Worm (Caenorhabditis elegans): ENCODE data around the gene fbxa-148.
A peak's percentile ranks its signal among the peaks of the same experiment; 100 is the strongest.

The fbxa-148 gene

ce11 chrV:16951504-16951903 is 12.7 kb downstream of the fbxa-148 start, which contains the start of gene clec-238:
Gene clec-238, plus strand, starts transcription at chrV:16951804.
- TF ChIP-seq ceh-16 (tag; optimal IDR thresholded peaks at IDR 0.05) (no peak), nhr-237 (tag; optimal IDR thresholded peaks at IDR 0.05) (no peak), zag-1 (tag; optimal IDR thresholded peaks at IDR 0.05) (no peak), nhr-43 (tag; optimal IDR thresholded peaks at IDR 0.05; ENCODE audit: poor library complexity, severe bottlenecking) (no peak), egl-27 (tag; optimal IDR thresholded peaks at IDR 0.05) (no peak), eor-1 (tag; optimal IDR thresholded peaks at IDR 0.05) (no peak), aly-2 (tag; optimal IDR thresholded peaks at IDR 0.05) (no peak), nhr-23 (tag; optimal IDR thresholded peaks at IDR 0.05) (no peak), elt-2 (tag; optimal IDR thresholded peaks at IDR 0.05) (no peak), unc-39 (tag; optimal IDR thresholded peaks at IDR 0.05) (no peak), pqm-1 (tag; optimal IDR thresholded peaks at IDR 0.05) (no peak), ztf-4 (tag; optimal IDR thresholded peaks at IDR 0.05) (no peak), mml-1 (tag; optimal IDR thresholded peaks at IDR 0.05) (no peak), ceh-82 (tag; optimal IDR thresholded peaks at IDR 0.05) (no peak), lin-39 (tag; optimal IDR thresholded peaks at IDR 0.05) (no peak), fkh-2 (tag; optimal IDR thresholded peaks at IDR 0.05) (no peak)

DNA sequence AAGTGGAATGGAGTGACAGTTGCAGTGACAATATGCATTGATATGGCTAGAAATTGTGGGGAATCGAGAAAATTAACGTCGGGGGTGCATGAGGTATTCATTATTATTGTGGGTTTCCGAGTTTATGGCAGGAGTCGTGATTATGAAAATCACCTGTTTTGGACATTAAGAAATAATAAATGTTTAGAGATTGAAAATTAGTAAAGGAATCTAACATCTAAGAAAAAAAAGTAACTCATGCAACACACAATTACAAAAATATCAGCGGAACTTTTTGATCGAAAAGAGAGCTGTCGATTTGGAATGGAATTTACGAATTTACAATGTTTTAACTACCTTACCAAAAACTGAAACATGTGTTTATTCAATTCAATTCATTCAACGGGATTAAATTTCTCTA is 15.9 kb downstream of the fbxa-148 start, which contains the start of gene srh-206:
TSS of gene srh-206 (minus strand) at position 101 of the 400 bp plus-strand sequence.
- TF ChIP-seq elt-2 (tag; optimal IDR thresholded peaks at IDR 0.05) (no peak), eor-1 (tag; optimal IDR thresholded peaks at IDR 0.05) (no peak), fos-1 (tag; optimal IDR thresholded peaks at IDR 0.05) (no peak), zag-1 (tag; optimal IDR thresholded peaks at IDR 0.05) (no peak), nhr-77 (tag; optimal IDR thresholded peaks at IDR 0.05) (no peak), pqm-1 (tag; optimal IDR thresholded peaks at IDR 0.05) (no peak)

- no peak for TF ChIP-seq nhr-76 (tag; optimal IDR thresholded peaks at IDR 0.05)
- no peak for TF ChIP-seq nhr-23 (tag; optimal IDR thresholded peaks at IDR 0.05)
- TF ChIP-seq eor-1 (tag; optimal IDR thresholded peaks at IDR 0.05) = no peak
- no peak for TF ChIP-seq egl-5 (tag; optimal IDR thresholded peaks at IDR 0.05)
- TF ChIP-seq fkh-2 (tag; optimal IDR thresholded peaks at IDR 0.05) = no peak
- TF ChIP-seq nhr-67 (tag; optimal IDR thresholded peaks at IDR 0.05) = no peak
- TF ChIP-seq sea-2 (GFP tag; optimal IDR thresholded peaks at IDR 0.05) = no peak
- no peak for TF ChIP-seq pqm-1 (tag; optimal IDR thresholded peaks at IDR 0.05)
- no peak for TF ChIP-seq hmg-11 (tag; optimal IDR thresholded peaks at IDR 0.05)
Measured at ce11 chrV:16956229-16956628, 17.4 kb downstream of the fbxa-148 start, which contains the start of gene clec-239. Gene clec-239, plus strand, starts transcription at chrV:16956529.

DNA sequence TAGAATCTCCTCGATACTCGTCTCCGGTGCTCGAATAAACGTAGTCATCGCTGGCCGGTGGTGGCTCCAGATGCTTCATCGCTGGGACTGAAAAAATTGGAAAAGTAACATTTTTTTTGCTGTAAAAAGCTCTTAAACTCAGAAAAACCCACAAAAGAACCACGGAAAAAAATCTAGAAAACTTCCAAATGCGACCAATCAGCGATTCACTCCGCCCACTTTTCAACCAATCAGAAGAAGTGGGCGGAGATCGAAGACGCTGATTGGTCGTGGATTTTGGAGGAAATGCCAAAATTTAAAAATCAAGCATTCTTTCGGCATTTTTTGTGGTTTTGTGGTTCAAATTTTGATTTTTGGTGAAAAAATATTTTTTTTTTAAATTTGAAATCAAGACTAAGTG is 20.1 kb downstream of the fbxa-148 start:
- TF ChIP-seq nhr-43 (tag; optimal IDR thresholded peaks at IDR 0.05; ENCODE audit: poor library complexity, severe bottlenecking) (no peak), nhr-77 (tag; optimal IDR thresholded peaks at IDR 0.05) (no peak), nfya-1 (tag; optimal IDR thresholded peaks at IDR 0.05; ENCODE audit: insufficient read depth) (peak; percentile 93), nhr-237 (tag; optimal IDR thresholded peaks at IDR 0.05) (no peak), lin-39 (tag; optimal IDR thresholded peaks at IDR 0.05) (no peak), ama-1 (optimal IDR thresholded peaks at IDR 0.05) (no peak), skn-1 (tag; optimal IDR thresholded peaks at IDR 0.05) (peak; percentile 15), lsy-12 (tag; optimal IDR thresholded peaks at IDR 0.05) (no peak), zag-1 (tag; optimal IDR thresholded peaks at IDR 0.05) (no peak), elt-1 (tag; optimal IDR thresholded peaks at IDR 0.05) (no peak), nhr-23 (tag; optimal IDR thresholded peaks at IDR 0.05) (no peak), nhr-67 (tag; optimal IDR thresholded peaks at IDR 0.05) (no peak)

DNA sequence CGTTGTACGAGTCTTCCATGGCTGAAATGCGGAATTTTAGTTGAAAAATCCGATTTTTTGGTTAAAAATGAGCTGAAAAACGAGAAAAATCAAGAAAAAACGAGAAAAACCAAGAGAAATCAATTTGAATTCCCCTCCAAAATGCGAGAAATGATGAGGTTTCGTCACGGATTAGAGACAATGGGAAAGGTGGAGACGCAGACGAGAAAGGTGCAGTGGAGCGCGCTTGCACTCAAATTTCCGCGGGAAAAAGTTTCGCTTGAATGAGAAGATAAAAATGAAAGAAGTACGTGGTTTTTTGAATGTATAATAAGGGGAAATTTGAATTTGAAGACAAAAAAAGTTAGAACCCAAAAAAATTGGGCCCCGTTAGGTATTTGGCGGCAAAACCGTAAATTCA is 26.8 kb downstream of the fbxa-148 start, which contains the start of gene efl-1:
TSS of gene efl-1 (minus strand) at position 21 of the 400 bp plus-strand sequence.
- no peak for TF ChIP-seq unc-39 (tag; optimal IDR thresholded peaks at IDR 0.05)
- peak; percentile 93 for TF ChIP-seq skn-1 (tag; optimal IDR thresholded peaks at IDR 0.05)
- TF ChIP-seq elt-3 (tag; optimal IDR thresholded peaks at IDR 0.05) = no peak
- peak; percentile 83 for TF ChIP-seq fkh-10 (GFP tag; optimal IDR thresholded peaks at IDR 0.05)
- peak; percentile 78 for TF ChIP-seq pqm-1 (tag; optimal IDR thresholded peaks at IDR 0.05)
- no peak for TF ChIP-seq aly-2 (tag; optimal IDR thresholded peaks at IDR 0.05)
- peak; percentile 92 for TF ChIP-seq lin-39 (tag; optimal IDR thresholded peaks at IDR 0.05)
- TF ChIP-seq tbx-2 (tag; optimal IDR thresholded peaks at IDR 0.05) = peak; percentile 64
- TF ChIP-seq daf-12 (tag; optimal IDR thresholded peaks at IDR 0.05) = no peak
- TF ChIP-seq hmg-11 (tag; optimal IDR thresholded peaks at IDR 0.05) = peak; percentile 50
- peak; percentile 63 for TF ChIP-seq ama-1 (optimal IDR thresholded peaks at IDR 0.05)
- TF ChIP-seq elt-2 (tag; optimal IDR thresholded peaks at IDR 0.05) = peak; percentile 64
- peak; percentile 85 for TF ChIP-seq ceh-82 (tag; optimal IDR thresholded peaks at IDR 0.05)
- TF ChIP-seq egl-5 (tag; optimal IDR thresholded peaks at IDR 0.05) = peak; percentile 97
- TF ChIP-seq mdl-1 (tag; optimal IDR thresholded peaks at IDR 0.05) = no peak
- no peak for TF ChIP-seq nhr-11 (tag; optimal IDR thresholded peaks at IDR 0.05)
- TF ChIP-seq ztf-4 (tag; optimal IDR thresholded peaks at IDR 0.05) = no peak
- TF ChIP-seq mml-1 (tag; optimal IDR thresholded peaks at IDR 0.05) = no peak
- peak; percentile 92 for TF ChIP-seq nfya-1 (tag; optimal IDR thresholded peaks at IDR 0.05; ENCODE audit: insufficient read depth)
- peak; percentile 81 for TF ChIP-seq R02D3.7 (tag; optimal IDR thresholded peaks at IDR 0.05)
- peak; percentile 87 for TF ChIP-seq nhr-25 (tag; optimal IDR thresholded peaks at IDR 0.05)
- TF ChIP-seq egl-27 (tag; optimal IDR thresholded peaks at IDR 0.05) = no peak
- peak; percentile 36 for TF ChIP-seq nhr-77 (tag; optimal IDR thresholded peaks at IDR 0.05)
- TF ChIP-seq nhr-43 (tag; optimal IDR thresholded peaks at IDR 0.05; ENCODE audit: poor library complexity, severe bottlenecking) = no peak
- no peak for TF ChIP-seq ceh-16 (tag; optimal IDR thresholded peaks at IDR 0.05)
- TF ChIP-seq jun-1 (tag; optimal IDR thresholded peaks at IDR 0.05) = peak; percentile 67
- TF ChIP-seq nhr-67 (tag; optimal IDR thresholded peaks at IDR 0.05) = no peak
- TF ChIP-seq fkh-2 (tag; optimal IDR thresholded peaks at IDR 0.05) = no peak
- TF ChIP-seq nhr-28 (tag; optimal IDR thresholded peaks at IDR 0.05) = no peak
- no peak for TF ChIP-seq ceh-9 (tag; optimal IDR thresholded peaks at IDR 0.05)
- peak; percentile 47 for TF ChIP-seq lsy-12 (tag; optimal IDR thresholded peaks at IDR 0.05)
- TF ChIP-seq ZK546.5 (tag; optimal IDR thresholded peaks at IDR 0.05) = no peak

All from whole organism, L3 larva.